Fruit fly (Drosophila melanogaster): Measurements from ENCODE around the gene Nubp2.
A peak's percentile ranks its signal among the peaks of the same experiment; 100 is the strongest.

The Nubp2 gene

dm6 chr3L:20509121-20509934 lies 17.0 kb upstream of the Nubp2 start (continued):
- TF ChIP-seq gt (GFP tag; IDR thresholded peaks at IDR 0.05) (no peak), NK7.1 (GFP tag; optimal IDR thresholded peaks at IDR 0.05) (peak; percentile 41), CG11695 (GFP tag; IDR thresholded peaks at IDR 0.05) (peak; percentile 41; the same call in 1 of the 3 replicates), Dek (tag; optimal IDR thresholded peaks at IDR 0.05) (peak; percentile 78), Dad (GFP tag; optimal IDR thresholded peaks at IDR 0.05) (peak; percentile 54), CG11456 (GFP tag; IDR thresholded peaks at IDR 0.05) (peak; percentile 56; the same call in 2 of the 3 replicates), caup (GFP tag; optimal IDR thresholded peaks at IDR 0.05; ENCODE audit: severe bottlenecking) (peak; percentile 78), Hmx (GFP tag; optimal IDR thresholded peaks at IDR 0.05) (peak; percentile 78), Chrac-16 (GFP tag; optimal IDR thresholded peaks at IDR 0.05) (peak; percentile 57), CG6791 (GFP tag; IDR thresholded peaks at IDR 0.05; ENCODE audit: partially characterized antibody) (no peak), CG4282 (GFP tag; optimal IDR thresholded peaks at IDR 0.05) (peak; percentile 10), CG12299 (tag; optimal IDR thresholded peaks at IDR 0.05) (peak; percentile 63), croc (GFP tag; conservative IDR thresholded peaks at IDR 0.05) (peak; percentile 21; the same call in 1 of the 3 replicates), pnt (GFP tag; optimal IDR thresholded peaks at IDR 0.05) (peak; percentile 48), lov (optimal IDR thresholded peaks at IDR 0.05) (no peak), lov (GFP tag; IDR thresholded peaks at IDR 0.05) (no peak), nau (GFP tag; optimal IDR thresholded peaks at IDR 0.05) (peak; percentile 70), slp2 (GFP tag; optimal IDR thresholded peaks at IDR 0.05) (peak; percentile 71), CG2889 (GFP tag; IDR thresholded peaks at IDR 0.05) (no peak), CG6272 (GFP tag; IDR thresholded peaks at IDR 0.05) (no peak), jigr1 (GFP tag; IDR thresholded peaks at IDR 0.05) (no peak), ash1 (GFP tag; optimal IDR thresholded peaks at IDR 0.05) (no peak), CG17829 (tag; optimal IDR thresholded peaks at IDR 0.05) (peak; percentile 81), MBD-R2 (GFP tag; IDR thresholded peaks at IDR 0.05) (no peak; the same call in 1 of the 2 replicates), Xbp1 (GFP tag; optimal IDR thresholded peaks at IDR 0.05) (peak; percentile 75), HHEX (GFP tag; optimal IDR thresholded peaks at IDR 0.05) (peak; percentile 69), org-1 (GFP tag; optimal IDR thresholded peaks at IDR 0.05) (peak; percentile 79), dati (GFP tag; IDR thresholded peaks at IDR 0.05) (no peak), dysf (GFP tag; IDR thresholded peaks at IDR 0.05) (peak; percentile 71), CG12155 (GFP tag; optimal IDR thresholded peaks at IDR 0.05) (peak; percentile 62), ems (GFP tag; optimal IDR thresholded peaks at IDR 0.05) (peak; percentile 63), Ada2b (GFP tag; IDR thresholded peaks at IDR 0.05) (peak; percentile 39; the same call in 1 of the 2 replicates), CG4404 (GFP tag; IDR thresholded peaks at IDR 0.05) (no peak), CG10274 (GFP tag; optimal IDR thresholded peaks at IDR 0.05) (peak; percentile 60), tgo (GFP tag; IDR thresholded peaks at IDR 0.05) (peak; percentile 54; the same call in 1 of the 3 replicates), cad (GFP tag; optimal IDR thresholded peaks at IDR 0.05) (no peak), ewg (GFP tag; optimal IDR thresholded peaks at IDR 0.05) (peak; percentile 57), pzg (GFP tag; optimal IDR thresholded peaks at IDR 0.05) (no peak), bcd (GFP tag; optimal IDR thresholded peaks at IDR 0.05) (peak; percentile 82), ERR (GFP tag; optimal IDR thresholded peaks at IDR 0.05) (peak; percentile 52), Fer3 (tag; optimal IDR thresholded peaks at IDR 0.05) (peak; percentile 71), Med (GFP tag) (peak; percentile 88), ac (GFP tag; optimal IDR thresholded peaks at IDR 0.05) (no peak), Ptx1 (GFP tag; IDR thresholded peaks at IDR 0.05) (peak; percentile 53), CG2712 (tag; optimal IDR thresholded peaks at IDR 0.05) (peak; percentile 85), danr (GFP tag; IDR thresholded peaks at IDR 0.05) (no peak), Hmr (GFP tag; optimal IDR thresholded peaks at IDR 0.05) (peak; percentile 88), CG17359 (tag; optimal IDR thresholded peaks at IDR 0.05) (peak; percentile 70), CG2199 (GFP tag; IDR thresholded peaks at IDR 0.05) (no peak), ara (GFP tag; IDR thresholded peaks at IDR 0.05) (0 out of 2 replicates have a peak, but pooled peaks have one; percentile 11)

Measured in whole organism, embryonic.